Worm (Caenorhabditis elegans) whole organism, L1 larva: ENCODE results near the gene ins-4.

ENCODE experiments used
- C04F5.9 ChIP-seq: sonication (generic microtip); optimal IDR thresholded peaks from 2 replicates; lab custom pipeline; 2016; ENCODE audit warnings: missing genetic modification characterization, missing compliant biosample characterization
- C16A3.4 ChIP-seq: fragments of 150-350 bp; optimal IDR thresholded peaks from 2 replicates; lab custom pipeline; 2014; ENCODE audit warnings: missing biosample characterization, missing genetic modification characterization
- C34B4.2 ChIP-seq: sonication (generic microtip); optimal IDR thresholded peaks from 2 replicates; lab custom pipeline; 2017; ENCODE audit warnings: mild to moderate bottlenecking, missing genetic modification characterization, missing compliant biosample characterization
- F16B12.6 ChIP-seq: fragments of 150-350 bp; optimal IDR thresholded peaks from 2 replicates; lab custom pipeline; 2014; ENCODE audit warnings: missing biosample characterization, missing genetic modification characterization
- Y116A8C.19 ChIP-seq: sonication (generic microtip); optimal IDR thresholded peaks from 2 replicates; lab custom pipeline; 2016; ENCODE audit warnings: missing compliant biosample characterization, missing genetic modification characterization, borderline replicate concordance
- alr-1 ChIP-seq: fragments of 200-800 bp; sonication (Bioruptor generic); optimal IDR thresholded peaks from 2 replicates; lab custom pipeline; 2018; ENCODE audit warnings: borderline replicate concordance, mild to moderate bottlenecking, missing genetic modification characterization, missing compliant biosample characterization
- aly-2 ChIP-seq: fragments of 150-350 bp; optimal IDR thresholded peaks from 2 replicates; lab custom pipeline; 2014; ENCODE audit warnings: missing biosample characterization, missing genetic modification characterization
- ama-1 ChIP-seq: fragments of 150-350 bp; optimal IDR thresholded peaks from 2 replicates; lab custom pipeline; 2014
- ceh-8 ChIP-seq: fragments of 200-800 bp; sonication (Bioruptor generic); optimal IDR thresholded peaks from 2 replicates; lab custom pipeline; 2018; ENCODE audit warnings: mild to moderate bottlenecking, missing genetic modification characterization, moderate library complexity, missing compliant biosample characterization
- ceh-88 ChIP-seq: fragments of 200-800 bp; sonication (Bioruptor generic); IDR thresholded peaks from 2 replicates; pipeline ENCODE4 v1.3.6; 2022; ENCODE audit warnings: missing genetic modification characterization, missing compliant biosample characterization
- efl-1 ChIP-seq, 4 experiments: fragments of 150-350 bp; optimal IDR thresholded peaks in 3 of 4; peaks in 1 of 4; 1 replicate in 1 of 4; 2 replicates in 3 of 4; lab custom pipeline; 2014; ENCODE audit warnings: missing biosample characterization in 2 of 4, missing genetic modification characterization in 2 of 4, missing genetic modification reagents in 2 of 4
- efl-3 ChIP-seq: fragments of 200-800 bp; sonication (Bioruptor generic); optimal IDR thresholded peaks from 2 replicates; lab custom pipeline; 2018; ENCODE audit warnings: mild to moderate bottlenecking, missing genetic modification characterization, missing compliant biosample characterization
- elt-3 ChIP-seq, 6 experiments: fragments of 150-350 bp in 1 of 6; sonication (generic microtip); optimal IDR thresholded peaks; 2 replicates each; lab custom pipeline; 2017 to 2018; ENCODE audit warnings: missing biosample characterization in 6 of 6, missing genetic modification characterization in 6 of 6, inconsistent platforms in 1 of 6
- fkh-10 ChIP-seq: sonication (generic microtip); optimal IDR thresholded peaks from 2 replicates; lab custom pipeline; 2017; ENCODE audit warnings: missing biosample characterization, missing genetic modification reagents, missing genetic modification characterization
- fkh-8 ChIP-seq: sonication (generic microtip); optimal IDR thresholded peaks from 2 replicates; lab custom pipeline; 2016; ENCODE audit warnings: mild to moderate bottlenecking, missing genetic modification characterization, missing compliant biosample characterization
- fos-1 ChIP-seq: fragments of 150-350 bp; optimal IDR thresholded peaks from 2 replicates; lab custom pipeline; 2014; ENCODE audit warnings: missing biosample characterization, missing genetic modification characterization
- grh-1 ChIP-seq: fragments of 200-800 bp; sonication (Bioruptor generic); IDR thresholded peaks from 2 replicates; pipeline ENCODE4 v1.3.6; 2022; ENCODE audit warnings: missing genetic modification reagents, missing genetic modification characterization, missing compliant biosample characterization
- hlh-17 ChIP-seq: fragments of 200-800 bp; sonication (Bioruptor generic); optimal IDR thresholded peaks from 2 replicates; lab custom pipeline; 2018; ENCODE audit warnings: missing genetic modification characterization, mild to moderate bottlenecking, missing compliant biosample characterization, moderate library complexity, borderline replicate concordance
- hpl-2 ChIP-seq: fragments of 150-350 bp; optimal IDR thresholded peaks from 2 replicates; lab custom pipeline; 2014; ENCODE audit warnings: missing biosample characterization, missing genetic modification reagents, missing genetic modification characterization
- irx-1 ChIP-seq: sonication (generic microtip); optimal IDR thresholded peaks from 2 replicates; lab custom pipeline; 2016; ENCODE audit warnings: missing genetic modification characterization, missing compliant biosample characterization
- jun-1 ChIP-seq: fragments of 150-350 bp; optimal IDR thresholded peaks from 2 replicates; lab custom pipeline; 2014; ENCODE audit warnings: missing biosample characterization, missing genetic modification reagents, missing genetic modification characterization
- lin-13 ChIP-seq: fragments of 150-350 bp; optimal IDR thresholded peaks from 2 replicates; lab custom pipeline; 2014; ENCODE audit warnings: missing biosample characterization, missing genetic modification reagents, missing genetic modification characterization
- lin-14 ChIP-seq: fragments of 200-800 bp; sonication (Bioruptor generic); optimal IDR thresholded peaks from 2 replicates; lab custom pipeline; 2018; ENCODE audit warnings: mild to moderate bottlenecking, missing genetic modification characterization, moderate library complexity, missing compliant biosample characterization
- lin-15B ChIP-seq: fragments of 150-350 bp; sonication (generic microtip); optimal IDR thresholded peaks from 3 replicates; lab custom pipeline; 2014; ENCODE audit warnings: missing biosample characterization, missing genetic modification characterization
- lin-39 ChIP-seq: fragments of 150-350 bp; optimal IDR thresholded peaks from 2 replicates; lab custom pipeline; 2014; ENCODE audit warnings: missing biosample characterization, missing genetic modification reagents, missing genetic modification characterization
- mep-1 ChIP-seq: fragments of 150-350 bp; optimal IDR thresholded peaks from 2 replicates; lab custom pipeline; 2014; ENCODE audit warnings: missing biosample characterization, missing genetic modification characterization
- nhr-11 ChIP-seq: fragments of 150-350 bp; optimal IDR thresholded peaks from 2 replicates; lab custom pipeline; 2014; ENCODE audit warnings: missing biosample characterization, missing genetic modification characterization
- nhr-12 ChIP-seq: sonication (generic microtip); optimal IDR thresholded peaks from 2 replicates; lab custom pipeline; 2017; ENCODE audit warnings: missing biosample characterization, missing genetic modification characterization
- nhr-19 ChIP-seq: fragments of 200-800 bp; sonication (Bioruptor generic); conservative IDR thresholded peaks from 2 replicates; pipeline ENCODE4 v1.3.6; 2022; ENCODE audit warnings: missing genetic modification characterization, missing compliant biosample characterization
- nhr-20 ChIP-seq: sonication (generic microtip); optimal IDR thresholded peaks from 2 replicates; lab custom pipeline; 2016; ENCODE audit warnings: mild to moderate bottlenecking, missing genetic modification characterization, missing compliant biosample characterization
- nhr-237 ChIP-seq: fragments of 150-350 bp; optimal IDR thresholded peaks from 2 replicates; lab custom pipeline; 2014; ENCODE audit warnings: missing biosample characterization, missing genetic modification characterization
- nhr-47 ChIP-seq: sonication (generic microtip); optimal IDR thresholded peaks from 2 replicates; lab custom pipeline; 2016; ENCODE audit warnings: mild to moderate bottlenecking, missing genetic modification characterization, moderate library complexity, missing compliant biosample characterization
- nhr-76 ChIP-seq: sonication (generic microtip); optimal IDR thresholded peaks from 2 replicates; lab custom pipeline; 2017; ENCODE audit warnings: missing biosample characterization, missing genetic modification characterization
- nhr-84 ChIP-seq: sonication (generic microtip); optimal IDR thresholded peaks from 2 replicates; lab custom pipeline; 2017; ENCODE audit warnings: missing biosample characterization, missing genetic modification characterization
- nhr-85 ChIP-seq: sonication (generic microtip); peaks from one replicate; lab custom pipeline; 2016; ENCODE audit warnings: missing genetic modification characterization, inconsistent platforms, missing compliant biosample characterization
- nhr-90 ChIP-seq: sonication (generic microtip); optimal IDR thresholded peaks from 2 replicates; lab custom pipeline; 2016; ENCODE audit warnings: mild to moderate bottlenecking, missing genetic modification characterization, missing compliant biosample characterization; ENCODE audit not compliant: poor library complexity
- pqm-1 ChIP-seq: sonication (generic microtip); optimal IDR thresholded peaks from 3 replicates; lab custom pipeline; 2017; ENCODE audit warnings: missing biosample characterization, missing genetic modification characterization
- rnt-1 ChIP-seq: sonication (generic microtip); optimal IDR thresholded peaks from 2 replicates; lab custom pipeline; 2016; ENCODE audit warnings: mild to moderate bottlenecking, missing genetic modification characterization, moderate library complexity, missing compliant biosample characterization
- skn-1 ChIP-seq: fragments of 150-350 bp; optimal IDR thresholded peaks from 2 replicates; lab custom pipeline; 2014; ENCODE audit warnings: missing biosample characterization, missing genetic modification characterization
- snu-23 ChIP-seq: sonication (generic microtip); optimal IDR thresholded peaks from 2 replicates; lab custom pipeline; 2016; ENCODE audit warnings: missing genetic modification characterization, missing compliant biosample characterization
- tbx-2 ChIP-seq: sonication (generic microtip); optimal IDR thresholded peaks from 2 replicates; lab custom pipeline; 2016; ENCODE audit warnings: missing genetic modification characterization, missing compliant biosample characterization
- tlp-1 ChIP-seq: fragments of 150-350 bp; optimal IDR thresholded peaks from 2 replicates; lab custom pipeline; 2014; ENCODE audit warnings: missing biosample characterization, missing genetic modification characterization
- unc-86 ChIP-seq: sonication (generic microtip); optimal IDR thresholded peaks from 2 replicates; lab custom pipeline; 2016; ENCODE audit warnings: missing genetic modification characterization, missing compliant biosample characterization
- xbp-1 ChIP-seq: sonication (generic microtip); optimal IDR thresholded peaks from 2 replicates; lab custom pipeline; 2016; ENCODE audit warnings: missing genetic modification characterization, missing compliant biosample characterization
- zag-1 ChIP-seq: fragments of 150-350 bp; optimal IDR thresholded peaks from 2 replicates; lab custom pipeline; 2014; ENCODE audit warnings: missing biosample characterization, missing genetic modification characterization
- ztf-11 ChIP-seq, 2 experiments: sonication (generic microtip); optimal IDR thresholded peaks; 2 replicates each; lab custom pipeline; 2016 to 2017; ENCODE audit warnings: missing genetic modification characterization in 2 of 2, missing biosample characterization in 1 of 2, missing compliant biosample characterization in 1 of 2
- ztf-4 ChIP-seq: fragments of 150-350 bp; optimal IDR thresholded peaks from 2 replicates; lab custom pipeline; 2014; ENCODE audit warnings: missing biosample characterization, missing genetic modification characterization

ins-4 gene

ce11 chrII:6043166-6043565 is 47.0 kb downstream of the ins-4 start, which contains the start of gene R12C12.10:
R12C12.10 (minus strand) TSS chrII:6043266.
- TF ChIP-seq fkh-8 (no peak), nhr-19 (GFP tag; lab: Robert Waterston, UW) (no peak), aly-2 (tag; lab: Kevin White, UChicago) (no peak), hpl-2 (GFP tag; lab: Kevin White, UChicago) (no peak), fos-1 (no peak), unc-86 (tag; lab: Kevin White, UChicago) (no peak), fkh-10 (GFP tag; lab: Kevin White, UChicago) (no peak), nhr-84 (tag; lab: Kevin White, UChicago) (no peak), lin-14 (GFP tag; lab: Kevin White, UChicago) (no peak), ama-1 (lab: Kevin White, UChicago) (no peak), hlh-17 (GFP tag; lab: Kevin White, UChicago) (no peak), nhr-85 (tag; lab: Kevin White, UChicago) (no peak), pqm-1 (tag; lab: Kevin White, UChicago) (no peak), lin-39 (tag; lab: Kevin White, UChicago) (no peak)

- TF ChIP-seq skn-1 (tag; lab: Kevin White, UChicago) = no peak
- no peak for TF ChIP-seq efl-3 (GFP tag; lab: Kevin White, UChicago)
- no peak for TF ChIP-seq nhr-19 (GFP tag; lab: Robert Waterston, UW)
- no peak for TF ChIP-seq ztf-11 (tag; optimal IDR thresholded peaks at IDR 0.05; lab: Kevin White, UChicago)
- no peak for TF ChIP-seq efl-1 (optimal IDR thresholded peaks at IDR 0.05; lab: Kevin White, UChicago)
- no peak for TF ChIP-seq efl-1 (GFP tag; optimal IDR thresholded peaks at IDR 0.05 in 1 of 2; lab: Kevin White, UChicago)
- no peak for TF ChIP-seq jun-1
- no peak for TF ChIP-seq fkh-8
- TF ChIP-seq C34B4.2 = no peak
- no peak for TF ChIP-seq lin-15B (tag; lab: Kevin White, UChicago)
- no peak for TF ChIP-seq C04F5.9 (tag; lab: Kevin White, UChicago)
- no peak for TF ChIP-seq nhr-12 (tag; lab: Kevin White, UChicago)
- TF ChIP-seq nhr-90 (tag; lab: Kevin White, UChicago) = no peak
- no peak for TF ChIP-seq ztf-4 (tag; lab: Kevin White, UChicago)
- TF ChIP-seq nhr-85 (tag; lab: Kevin White, UChicago) = no peak
- no peak for TF ChIP-seq ceh-88 (GFP tag; lab: Robert Waterston, UW)
- TF ChIP-seq nhr-237 = no peak
- no peak for TF ChIP-seq lin-39 (tag; lab: Kevin White, UChicago)
- no peak for TF ChIP-seq hpl-2 (GFP tag; lab: Kevin White, UChicago)
- TF ChIP-seq, all 84 proteins: peak for 0
These were observed 48.9 kb downstream of the ins-4 start, which contains the start of gene R12C12.5 for ce11 chrII:6045048-6045447. R12C12.5 (minus strand) TSS chrII:6045148.

ce11 chrII:6046023-6046631 is 50.0 kb downstream of the ins-4 start:
- no peak for TF ChIP-seq grh-1 (GFP tag; lab: Robert Waterston, UW)
- TF ChIP-seq pqm-1 (tag; lab: Kevin White, UChicago) = no peak
- no peak for TF ChIP-seq C16A3.4 (tag; lab: Kevin White, UChicago)
- TF ChIP-seq tbx-2 (tag; lab: Kevin White, UChicago) = peak; percentile 11
- TF ChIP-seq hpl-2 (GFP tag; lab: Kevin White, UChicago) = no peak
- no peak for TF ChIP-seq lin-15B (tag; lab: Kevin White, UChicago)
- no peak for TF ChIP-seq lin-13
- TF ChIP-seq nhr-76 (tag; lab: Kevin White, UChicago) = no peak
- no peak for TF ChIP-seq zag-1 (tag; lab: Kevin White, UChicago)
- TF ChIP-seq elt-3 (tag; optimal IDR thresholded peaks at IDR 0.05; lab: Kevin White, UChicago) = peak in 1 of 6 experiments; percentile 48
- TF ChIP-seq F16B12.6 (tag; lab: Kevin White, UChicago) = no peak
- TF ChIP-seq mep-1 (tag; lab: Kevin White, UChicago) = peak; percentile 52
- TF ChIP-seq hlh-17 (GFP tag; lab: Kevin White, UChicago) = no peak
- TF ChIP-seq xbp-1 (tag; lab: Kevin White, UChicago) = no peak
- no peak for TF ChIP-seq Y116A8C.19
- TF ChIP-seq nhr-47 = peak; percentile 33
- TF ChIP-seq rnt-1 (tag; lab: Kevin White, UChicago) = peak; percentile 27
- TF ChIP-seq irx-1 (tag; lab: Kevin White, UChicago) = no peak
- no peak for TF ChIP-seq nhr-11 (tag; lab: Kevin White, UChicago)
- no peak for TF ChIP-seq unc-86 (tag; lab: Kevin White, UChicago)
- no peak for TF ChIP-seq C04F5.9 (tag; lab: Kevin White, UChicago)
- TF ChIP-seq ceh-8 = no peak
- peak; percentile 67 for TF ChIP-seq lin-14 (GFP tag; lab: Kevin White, UChicago)
- TF ChIP-seq fos-1 = no peak
- peak; percentile 43 for TF ChIP-seq snu-23 (GFP tag; lab: Kevin White, UChicago)
- TF ChIP-seq nhr-19 (GFP tag; lab: Robert Waterston, UW) = no peak
- TF ChIP-seq alr-1 = no peak
- peak; percentile 22 for TF ChIP-seq nhr-20
- no peak for TF ChIP-seq lin-39 (tag; lab: Kevin White, UChicago)
- no peak for TF ChIP-seq C34B4.2
- TF ChIP-seq tlp-1 (tag; lab: Kevin White, UChicago) = no peak
